Worm (Caenorhabditis elegans): ENCODE results near the gene C49C8.6.

The C49C8.6 gene

DNA sequence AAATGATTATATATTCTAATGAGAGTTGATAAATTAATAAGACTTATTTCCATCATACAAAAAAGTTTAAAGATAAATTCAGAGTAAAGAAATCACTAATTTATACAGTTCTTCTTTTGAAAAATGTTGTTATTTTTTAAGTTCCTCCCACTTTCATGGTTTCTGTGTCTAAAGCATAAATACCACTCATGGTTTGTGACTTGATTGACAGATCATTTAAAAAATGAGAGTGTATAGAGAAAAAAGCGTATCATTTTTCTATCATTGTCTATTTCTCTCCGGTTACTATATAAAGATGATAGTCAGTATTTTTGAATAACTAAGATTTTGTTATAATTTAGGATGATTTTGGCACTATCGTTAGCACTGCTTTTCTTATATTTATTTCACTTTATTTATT is 43.3 kb downstream of the C49C8.6 start, which contains the start of gene cyp-33E3:
TSS of gene cyp-33E3 (plus strand) at position 316 of the 400 bp plus-strand sequence.
- TF ChIP-seq fos-1 (tag; optimal IDR thresholded peaks at IDR 0.05) (peak; percentile 40), nhr-12 (tag; optimal IDR thresholded peaks at IDR 0.05) (no peak)

DNA sequence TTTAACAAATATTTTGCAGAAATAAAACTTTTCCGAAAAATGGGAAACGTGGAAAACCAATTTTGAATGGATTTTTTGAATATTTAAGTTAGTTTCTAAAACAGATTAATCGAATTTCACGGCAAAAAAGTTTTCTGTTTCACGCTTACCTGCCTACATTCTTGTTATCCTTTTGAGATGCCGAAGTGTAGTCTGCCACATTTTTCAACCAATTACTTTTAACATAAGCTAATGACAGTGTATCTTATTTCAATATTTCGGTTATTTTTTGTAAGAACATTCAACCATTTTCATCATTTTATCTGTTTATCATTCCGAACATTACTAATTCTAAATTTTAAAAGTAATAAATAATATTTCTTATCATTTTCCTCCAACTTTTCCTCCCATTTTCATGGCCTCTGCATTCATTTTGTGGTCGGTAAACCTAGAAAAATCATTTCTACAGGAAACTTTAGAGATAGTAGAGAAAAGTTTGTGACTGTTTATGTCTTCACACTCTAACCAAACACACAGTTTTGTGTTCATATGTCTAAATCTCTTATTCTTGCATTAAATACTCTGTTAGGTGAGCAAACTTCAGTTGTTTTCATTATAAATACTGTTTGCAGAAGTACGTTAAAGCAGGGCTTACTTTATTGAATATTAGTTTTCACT is 46.0 kb downstream of the C49C8.6 start, which contains the start of the genes F42A9.17 and cyp-33E2:
TSS of gene F42A9.17 (minus strand) at position 51 of the 657 bp plus-strand sequence.
TSS of gene cyp-33E2 (plus strand) at position 449 of the 657 bp plus-strand sequence.
- TF ChIP-seq crh-2 (tag; optimal IDR thresholded peaks at IDR 0.05) (peak; percentile 35), sma-9 (GFP tag; optimal IDR thresholded peaks at IDR 0.05) (peak; percentile 12), sma-9 (tag; optimal IDR thresholded peaks at IDR 0.05) (no peak), lsy-2 (tag; optimal IDR thresholded peaks at IDR 0.05) (no peak), alr-1 (tag; optimal IDR thresholded peaks at IDR 0.05) (no peak), ztf-1 (GFP tag; conservative IDR thresholded peaks at IDR 0.05) (no peak), fos-1 (tag; optimal IDR thresholded peaks at IDR 0.05) (peak; percentile 93), ztf-11 (tag; optimal IDR thresholded peaks at IDR 0.05) (no peak), ama-1 (optimal IDR thresholded peaks at IDR 0.05) (no peak), gmeb-1 (tag; optimal IDR thresholded peaks at IDR 0.05) (peak; percentile 21), nhr-6 (tag; optimal IDR thresholded peaks at IDR 0.05) (no peak)

DNA sequence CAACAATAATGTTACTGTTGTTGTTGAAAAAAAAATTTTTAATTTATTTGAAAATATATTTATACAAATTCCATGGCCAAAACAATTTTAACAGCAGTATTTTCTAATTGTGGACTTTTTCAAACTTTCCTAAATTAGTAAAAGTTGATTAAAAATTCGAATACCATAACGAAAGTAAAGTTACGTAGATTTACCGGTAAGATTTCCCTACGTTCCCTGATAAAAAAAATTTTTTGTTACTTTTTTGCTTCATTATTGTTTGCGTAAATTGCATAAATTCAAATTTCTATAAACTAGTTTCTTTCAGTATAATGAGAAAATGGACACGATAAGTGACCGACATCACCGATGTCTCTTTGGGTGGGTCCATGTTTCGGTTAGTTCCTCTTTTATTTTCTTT is 49.1 kb downstream of the C49C8.6 start, which contains the start of gene F42A9.6:
TSS of gene F42A9.6 (plus strand) at position 301 of the 400 bp plus-strand sequence.
- TF ChIP-seq gmeb-1 (tag; optimal IDR thresholded peaks at IDR 0.05) (no peak), nhr-129 (tag; optimal IDR thresholded peaks at IDR 0.05) (no peak), lin-11 (tag; optimal IDR thresholded peaks at IDR 0.05) (no peak), nhr-23 (tag; optimal IDR thresholded peaks at IDR 0.05) (no peak), unc-55 (GFP tag; optimal IDR thresholded peaks at IDR 0.05) (no peak), R02D3.7 (tag; optimal IDR thresholded peaks at IDR 0.05) (no peak), mbf-1 (tag; optimal IDR thresholded peaks at IDR 0.05) (no peak), lsy-2 (tag; optimal IDR thresholded peaks at IDR 0.05) (no peak), mdl-1 (tag; optimal IDR thresholded peaks at IDR 0.05) (no peak), ZK546.5 (tag; optimal IDR thresholded peaks at IDR 0.05) (no peak), lin-39 (tag; optimal IDR thresholded peaks at IDR 0.05) (no peak), peb-1 (tag; optimal IDR thresholded peaks at IDR 0.05) (no peak), nhr-12 (tag; optimal IDR thresholded peaks at IDR 0.05) (no peak), nhr-6 (tag; optimal IDR thresholded peaks at IDR 0.05) (no peak), snpc-4 (tag; optimal IDR thresholded peaks at IDR 0.05) (no peak), sma-9 (GFP tag; optimal IDR thresholded peaks at IDR 0.05) (no peak), sma-9 (tag; optimal IDR thresholded peaks at IDR 0.05) (no peak), mab-5 (tag; optimal IDR thresholded peaks at IDR 0.05) (no peak), sem-4 (tag; optimal IDR thresholded peaks at IDR 0.05) (no peak)

DNA sequence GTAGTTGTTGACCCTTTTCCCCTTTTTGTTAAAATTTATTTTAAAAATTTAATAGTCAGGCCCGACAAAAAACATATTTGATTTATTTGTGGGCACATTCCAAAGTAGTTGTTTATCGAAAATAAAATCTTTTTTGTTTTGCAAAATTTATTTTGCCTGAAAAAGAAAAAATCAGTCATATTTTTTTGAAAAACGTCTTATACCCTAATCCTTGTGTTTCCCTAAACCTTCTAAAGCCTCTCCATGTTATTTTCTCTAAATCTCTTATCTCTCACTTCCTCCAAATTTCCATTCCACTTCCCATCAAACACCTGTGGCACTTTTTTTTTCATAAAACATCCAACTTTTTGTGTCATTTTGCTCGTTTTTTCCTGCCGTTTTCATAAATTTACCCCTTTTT is 49.8 kb downstream of the C49C8.6 start:
- TF ChIP-seq elt-3 (tag; optimal IDR thresholded peaks at IDR 0.05) (no peak), unc-55 (GFP tag; optimal IDR thresholded peaks at IDR 0.05) (peak; percentile 68), mab-5 (tag; optimal IDR thresholded peaks at IDR 0.05) (peak; percentile 17), aly-2 (tag; optimal IDR thresholded peaks at IDR 0.05) (no peak)
